Worm (Caenorhabditis elegans): ENCODE results near the gene snrp-3.

ce11 chrIV:8673733-8674375, 13.8 kb downstream of the snrp-3 start:
- no peak for TF ChIP-seq nhr-6 (tag; optimal IDR thresholded peaks at IDR 0.05)
- TF ChIP-seq nhr-237 (tag; optimal IDR thresholded peaks at IDR 0.05) = no peak
- TF ChIP-seq gmeb-1 (tag; optimal IDR thresholded peaks at IDR 0.05) = no peak
- no peak for TF ChIP-seq aly-2 (tag; optimal IDR thresholded peaks at IDR 0.05)
- no peak for TF ChIP-seq ama-1 (optimal IDR thresholded peaks at IDR 0.05)
- no peak for TF ChIP-seq nhr-12 (tag; optimal IDR thresholded peaks at IDR 0.05)

All from whole organism, L2 larva.